Fruit fly (Drosophila melanogaster) whole organism, pupa: Measurements from ENCODE around the gene p.

Experiments used
- CG13204 ChIP-seq: fragments of 200-800 bp; sonication (Bioruptor generic); optimal IDR thresholded peaks from 2 replicates; lab custom pipeline; 2018; ENCODE audit warnings: missing biosample characterization, mild to moderate bottlenecking, missing genetic modification characterization, moderate library complexity
- CG15710 ChIP-seq: fragments of 200-800 bp; sonication (Bioruptor generic); optimal IDR thresholded peaks from 2 replicates; lab custom pipeline; 2018; ENCODE audit warnings: missing biosample characterization, mild to moderate bottlenecking, missing genetic modification characterization, moderate library complexity
- CG17806 ChIP-seq: fragments of 200-800 bp; sonication (Bioruptor generic); optimal IDR thresholded peaks from 2 replicates; lab custom pipeline; 2018; ENCODE audit warnings: missing biosample characterization, mild to moderate bottlenecking, missing genetic modification characterization, moderate library complexity
- CG4496 ChIP-seq: fragments of 200-800 bp; sonication (Bioruptor generic); IDR thresholded peaks from 3 replicates; pipeline ENCODE4 v1.3.6; 2022; ENCODE audit warnings: missing biosample characterization, missing genetic modification characterization
- Pif1A ChIP-seq: fragments of 200-800 bp; sonication (Bioruptor generic); optimal IDR thresholded peaks from 3 replicates; lab custom pipeline; 2016; ENCODE audit warnings: missing biosample characterization, missing genetic modification characterization

- no peak for TF ChIP-seq CG4496
- TF ChIP-seq CG13204 (GFP tag; lab: Kevin White, UChicago): no peak
- no peak for TF ChIP-seq CG17806 (tag; lab: Kevin White, UChicago)
- no peak for TF ChIP-seq Pif1A (GFP tag; lab: Kevin White, UChicago)
- TF ChIP-seq CG15710 (tag; lab: Kevin White, UChicago): no peak
Observed at dm6 chr3R:8635778-8636177, 34.7 kb downstream of the p start, which contains the start of gene Or85e.
